Worm (Caenorhabditis elegans): Measurements from ENCODE around the gene srh-131.

ce11 chrV:17000635-17001034, 4.7 kb upstream of the srh-131 start:
- TF ChIP-seq nhr-12 (tag; optimal IDR thresholded peaks at IDR 0.05) (no peak), nhr-11 (tag; optimal IDR thresholded peaks at IDR 0.05) (no peak)
